Fruit fly (Drosophila melanogaster): ENCODE results near the gene Nepl11.
A peak's percentile ranks its signal among the peaks of the same experiment; 100 is the strongest.

Nepl11 gene

DNA sequence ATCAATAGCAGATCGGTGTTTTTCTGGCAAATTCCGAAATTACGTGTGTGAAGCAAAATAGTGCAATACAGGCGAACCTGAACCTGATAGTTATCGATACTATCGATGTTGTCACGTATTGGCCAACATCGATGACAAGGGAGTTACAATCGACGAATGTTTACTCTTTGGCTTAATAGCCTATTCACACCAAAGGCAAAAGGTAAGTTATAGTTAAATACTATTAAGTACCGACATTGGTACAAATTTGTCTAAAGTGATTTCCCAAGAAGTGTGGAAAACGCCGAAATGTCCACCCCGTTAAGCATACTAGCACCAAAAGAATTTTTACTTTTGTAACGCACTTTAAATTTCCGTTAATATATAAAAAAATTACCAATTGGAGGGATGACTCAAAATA lies 39.3 kb upstream of the Nepl11 start, which contains the start of gene CG9776 (continued):
- TF ChIP-seq CG2116 (GFP tag; optimal IDR thresholded peaks at IDR 0.05) = peak; percentile 85
- peak; percentile 52 for TF ChIP-seq CG1602 (GFP tag; optimal IDR thresholded peaks at IDR 0.05)
- no peak for TF ChIP-seq CG4707 (GFP tag; optimal IDR thresholded peaks at IDR 0.05)
- TF ChIP-seq HLH54F (GFP tag; optimal IDR thresholded peaks at IDR 0.05) = peak; percentile 71
- TF ChIP-seq CG30020 (tag; optimal IDR thresholded peaks at IDR 0.05) = peak; percentile 98
- peak; percentile 89 for TF ChIP-seq HmgZ (tag; optimal IDR thresholded peaks at IDR 0.05)
- 0 out of 2 replicates have a peak, but pooled peaks have one; percentile 9 for TF ChIP-seq Oaz (GFP tag; IDR thresholded peaks at IDR 0.05)
- TF ChIP-seq CG16779 (GFP tag; IDR thresholded peaks at IDR 0.05) = peak; percentile 66; the same call in 1 of the 2 replicates
- no peak for TF ChIP-seq pfk (GFP tag; optimal IDR thresholded peaks at IDR 0.05)
- TF ChIP-seq Bteb2 (GFP tag; optimal IDR thresholded peaks at IDR 0.05) = peak; percentile 66
- TF ChIP-seq hb (GFP tag; IDR thresholded peaks at IDR 0.05; ENCODE audit: partially characterized antibody) = peak; percentile 97
- TF ChIP-seq D19B (GFP tag; optimal IDR thresholded peaks at IDR 0.05) = peak; percentile 15
- no peak for TF ChIP-seq CG13894 (tag; optimal IDR thresholded peaks at IDR 0.05)
- no peak for TF ChIP-seq dimm (GFP tag; IDR thresholded peaks at IDR 0.05)
- TF ChIP-seq CG17829 (tag; optimal IDR thresholded peaks at IDR 0.05) = peak; percentile 82
- no peak for TF ChIP-seq run (tag; optimal IDR thresholded peaks at IDR 0.05)
- TF ChIP-seq nerfin-1 (tag; optimal IDR thresholded peaks at IDR 0.05) = no peak
- no peak for TF ChIP-seq CG6175 (GFP tag; IDR thresholded peaks at IDR 0.05)
- TF ChIP-seq sqz (GFP tag; optimal IDR thresholded peaks at IDR 0.05) = no peak
- no peak for TF ChIP-seq dan (GFP tag; IDR thresholded peaks at IDR 0.05)
- peak; percentile 96 for TF ChIP-seq CG17802 (tag; optimal IDR thresholded peaks at IDR 0.05)
- TF ChIP-seq Nf-YB (GFP tag; optimal IDR thresholded peaks at IDR 0.05) = no peak
- TF ChIP-seq chinmo (GFP tag; IDR thresholded peaks at IDR 0.05; ENCODE audit: partially characterized antibody) = peak; percentile 99
- TF ChIP-seq chn (GFP tag; optimal IDR thresholded peaks at IDR 0.05) = peak; percentile 35
- no peak for TF ChIP-seq Jarid2 (GFP tag; optimal IDR thresholded peaks at IDR 0.05)
- TF ChIP-seq pho (GFP tag; optimal IDR thresholded peaks at IDR 0.05) = peak; percentile 73
- TF ChIP-seq CG2199 (GFP tag; IDR thresholded peaks at IDR 0.05) = peak; percentile 66; the same call in 1 of the 3 replicates
- TF ChIP-seq Chrac-16 (GFP tag; optimal IDR thresholded peaks at IDR 0.05) = peak; percentile 41
- no peak for TF ChIP-seq CG12236 (GFP tag; optimal IDR thresholded peaks at IDR 0.05)
- TF ChIP-seq ERR (GFP tag; optimal IDR thresholded peaks at IDR 0.05) = no peak
- 0 out of 3 replicates have a peak, but pooled peaks have one; percentile 11 for TF ChIP-seq CG11695 (GFP tag; IDR thresholded peaks at IDR 0.05)
- TF ChIP-seq ham (GFP tag; IDR thresholded peaks at IDR 0.05) = no peak
- TF ChIP-seq CG11723 (GFP tag; optimal IDR thresholded peaks at IDR 0.05) = peak; percentile 71
- TF ChIP-seq CG14965 (GFP tag; optimal IDR thresholded peaks at IDR 0.05; ENCODE audit: borderline replicate concordance) = no peak
- peak; percentile 44; the same call in 1 of the 3 replicates for TF ChIP-seq CG11560 (tag; IDR thresholded peaks at IDR 0.05)
- peak; percentile 84 for TF ChIP-seq Rfx (GFP tag; IDR thresholded peaks at IDR 0.05)
- peak; percentile 30 for TF ChIP-seq hkb (optimal IDR thresholded peaks at IDR 0.05)
- peak; percentile 84 for TF ChIP-seq hkb (GFP tag; IDR thresholded peaks at IDR 0.05)
- peak; percentile 97 for TF ChIP-seq CG34224 (GFP tag; IDR thresholded peaks at IDR 0.05; ENCODE audit: partially characterized antibody)
- TF ChIP-seq Hr78 (GFP tag; optimal IDR thresholded peaks at IDR 0.05) = peak in 1 of 2 experiments; percentile 27
- TF ChIP-seq Dip3 (GFP tag; optimal IDR thresholded peaks at IDR 0.05) = peak; percentile 57
- no peak for TF ChIP-seq ATbp (GFP tag; optimal IDR thresholded peaks at IDR 0.05)
- peak; percentile 66 to 75 for TF ChIP-seq dpn (GFP tag; optimal IDR thresholded peaks at IDR 0.05)
- no peak for TF ChIP-seq gcm2 (GFP tag; optimal IDR thresholded peaks at IDR 0.05)
- peak in 1 of 2 experiments; percentile 37 for TF ChIP-seq crp (GFP tag; optimal IDR thresholded peaks at IDR 0.05)
- peak; percentile 31; the same call in 1 of the 2 replicates for TF ChIP-seq vvl (GFP tag; IDR thresholded peaks at IDR 0.05)
- TF ChIP-seq tup (GFP tag; optimal IDR thresholded peaks at IDR 0.05) = peak; percentile 19
- no peak for TF ChIP-seq CG10274 (GFP tag; optimal IDR thresholded peaks at IDR 0.05)
- no peak for TF ChIP-seq Hey (tag; optimal IDR thresholded peaks at IDR 0.05)
- TF ChIP-seq otp (GFP tag; IDR thresholded peaks at IDR 0.05) = no peak
- no peak for TF ChIP-seq usp (GFP tag; optimal IDR thresholded peaks at IDR 0.05)

Measured in whole organism, embryonic.